Fruit fly (Drosophila melanogaster) whole organism, embryonic: ENCODE measurements around the gene CG11164.

Source experiments
- Bgb ChIP-seq: fragments of 200-800 bp; sonication (Bioruptor generic); IDR thresholded peaks from 2 replicates; pipeline ENCODE4 v1.3.6; 2022; ENCODE audit warnings: missing biosample characterization, missing genetic modification characterization; ENCODE audit not compliant: partially characterized antibody
- CG10274 ChIP-seq: fragments of 200-800 bp; sonication (Bioruptor generic); optimal IDR thresholded peaks from 3 replicates; lab custom pipeline; 2017; ENCODE audit warnings: missing biosample characterization, mild to moderate bottlenecking, missing genetic modification characterization
- CG10462 ChIP-seq: fragments of 200-800 bp; sonication (Bioruptor generic); optimal IDR thresholded peaks from 2 replicates; lab custom pipeline; 2016; ENCODE audit warnings: missing biosample characterization, missing genetic modification characterization
- CG10959 ChIP-seq: fragments of 200-800 bp; sonication (Bioruptor generic); IDR thresholded peaks from 2 replicates; pipeline ENCODE4 v1.3.6; 2022; ENCODE audit warnings: missing biosample characterization, missing genetic modification characterization
- CG12104 ChIP-seq: fragments of 200-800 bp; sonication (Bioruptor generic); optimal IDR thresholded peaks from 3 replicates; lab custom pipeline; 2016; ENCODE audit warnings: missing biosample characterization, missing genetic modification characterization
- CG14014 ChIP-seq: fragments of 200-800 bp; sonication (Bioruptor generic); IDR thresholded peaks from 2 replicates; pipeline ENCODE4 v1.3.6; 2022; ENCODE audit warnings: missing biosample characterization, missing genetic modification characterization
- CG14860 ChIP-seq: fragments of 200-800 bp; sonication (Bioruptor generic); IDR thresholded peaks from 3 replicates; pipeline ENCODE4 v1.3.6; 2022; ENCODE audit warnings: missing biosample characterization, missing genetic modification characterization; ENCODE audit not compliant: partially characterized antibody
- CG15269 ChIP-seq: fragments of 200-800 bp; sonication (Bioruptor generic); optimal IDR thresholded peaks from 2 replicates; lab custom pipeline; 2018; ENCODE audit warnings: missing biosample characterization, mild to moderate bottlenecking, missing genetic modification characterization, moderate library complexity
- CG17328 ChIP-seq: fragments of 200-800 bp; sonication (Bioruptor generic); IDR thresholded peaks from 2 replicates; pipeline ENCODE4 v1.3.6; 2022; ENCODE audit warnings: missing biosample characterization, missing genetic modification characterization
- CG2120 ChIP-seq: fragments of 200-800 bp; sonication (Bioruptor generic); optimal IDR thresholded peaks from 3 replicates; lab custom pipeline; 2016; ENCODE audit warnings: missing biosample characterization, missing genetic modification characterization
- CG3281 ChIP-seq: fragments of 200-800 bp; sonication (Bioruptor generic); optimal IDR thresholded peaks from 3 replicates; lab custom pipeline; 2017; ENCODE audit warnings: missing biosample characterization, mild to moderate bottlenecking, missing genetic modification characterization
- CG33213 ChIP-seq: fragments of 200-800 bp; sonication (Bioruptor generic); optimal IDR thresholded peaks from 3 replicates; lab custom pipeline; 2016; ENCODE audit warnings: missing biosample characterization, missing genetic modification characterization
- CG34224 ChIP-seq: fragments of 200-800 bp; sonication (Bioruptor generic); IDR thresholded peaks from 3 replicates; pipeline ENCODE4 v1.3.6; 2022; ENCODE audit warnings: missing biosample characterization, missing genetic modification characterization; ENCODE audit not compliant: partially characterized antibody
- CG4707 ChIP-seq: fragments of 200-800 bp; sonication (Bioruptor generic); optimal IDR thresholded peaks from 2 replicates; lab custom pipeline; 2018; ENCODE audit warnings: missing biosample characterization, mild to moderate bottlenecking, missing genetic modification characterization, moderate library complexity
- CG4730 ChIP-seq: fragments of 200-800 bp; sonication (Bioruptor generic); IDR thresholded peaks from 2 replicates; pipeline ENCODE4 v1.3.6; 2022; ENCODE audit warnings: missing biosample characterization, missing genetic modification characterization
- CG4820 ChIP-seq: fragments of 200-800 bp; sonication (Bioruptor generic); optimal IDR thresholded peaks from 3 replicates; lab custom pipeline; 2016; ENCODE audit warnings: missing biosample characterization, missing genetic modification characterization
- CG6765 ChIP-seq: fragments of 200-800 bp; sonication (Bioruptor generic); optimal IDR thresholded peaks from 3 replicates; lab custom pipeline; 2017; ENCODE audit warnings: missing biosample characterization, mild to moderate bottlenecking, missing genetic modification characterization
- CG7271 ChIP-seq: fragments of 200-800 bp; sonication (Bioruptor generic); optimal IDR thresholded peaks from 2 replicates; lab custom pipeline; 2018; ENCODE audit warnings: missing biosample characterization, mild to moderate bottlenecking, missing genetic modification characterization, moderate library complexity
- CG7786 ChIP-seq: fragments of 200-800 bp; sonication (Bioruptor generic); optimal IDR thresholded peaks from 2 replicates; lab custom pipeline; 2016; ENCODE audit warnings: missing biosample characterization, missing genetic modification characterization
- CG8089 ChIP-seq: fragments of 200-800 bp; sonication (Bioruptor generic); optimal IDR thresholded peaks from 3 replicates; lab custom pipeline; 2016; ENCODE audit warnings: missing biosample characterization, missing genetic modification characterization
- CG9817 ChIP-seq: fragments of 200-800 bp; sonication (Bioruptor generic); optimal IDR thresholded peaks from 2 replicates; lab custom pipeline; 2018; ENCODE audit warnings: missing biosample characterization, mild to moderate bottlenecking, missing genetic modification characterization, moderate library complexity
- CG9932 ChIP-seq: fragments of 200-800 bp; sonication (Bioruptor generic); IDR thresholded peaks from 2 replicates; pipeline ENCODE4 v1.3.6; 2022; ENCODE audit warnings: missing biosample characterization, missing genetic modification characterization
- D19B ChIP-seq: fragments of 200-800 bp; sonication (Bioruptor generic); optimal IDR thresholded peaks from 2 replicates; lab custom pipeline; 2017; ENCODE audit warnings: missing biosample characterization, mild to moderate bottlenecking, missing genetic modification characterization
- Dll ChIP-seq: fragments of 200-800 bp; sonication (Bioruptor generic); IDR thresholded peaks from 4 replicates; pipeline ENCODE4 v1.3.6; 2022; ENCODE audit warnings: missing biosample characterization, missing genetic modification characterization; ENCODE audit not compliant: partially characterized antibody
- Elba2 ChIP-seq: fragments of 200-800 bp; sonication (Bioruptor generic); optimal IDR thresholded peaks from 3 replicates; lab custom pipeline; 2016; ENCODE audit warnings: missing biosample characterization, missing genetic modification characterization
- GATAe ChIP-seq: fragments of 200-800 bp; sonication (Bioruptor generic); conservative IDR thresholded peaks from 2 replicates; pipeline ENCODE4 v1.3.6; 2022; ENCODE audit warnings: missing biosample characterization, missing genetic modification characterization
- HLH4C ChIP-seq: fragments of 200-800 bp; sonication (Bioruptor generic); IDR thresholded peaks from 3 replicates; pipeline ENCODE4 v1.3.6; 2022; ENCODE audit warnings: missing biosample characterization, missing genetic modification characterization; ENCODE audit not compliant: partially characterized antibody
- Hr51 ChIP-seq, 2 experiments: fragments of 200-800 bp; sonication (Bioruptor generic); optimal IDR thresholded peaks; 2 replicates in 1 of 2; 3 replicates in 1 of 2; lab custom pipeline; 2016 to 2018; ENCODE audit warnings: missing biosample characterization in 2 of 2, missing genetic modification characterization in 2 of 2, mild to moderate bottlenecking in 1 of 2, moderate library complexity in 1 of 2
- MBD-R2 ChIP-seq: fragments of 200-800 bp; sonication (Bioruptor generic); IDR thresholded peaks from 2 replicates; pipeline ENCODE4 v1.3.6; 2022; ENCODE audit warnings: missing biosample characterization, missing genetic modification characterization
- Mes4 ChIP-seq: fragments of 200-800 bp; sonication (Bioruptor generic); optimal IDR thresholded peaks from 2 replicates; lab custom pipeline; 2016; ENCODE audit warnings: missing biosample characterization, missing genetic modification characterization
- Nf-YA ChIP-seq: fragments of 200-800 bp; sonication (Bioruptor generic); IDR thresholded peaks from 2 replicates; pipeline ENCODE4 v1.3.6; 2022; ENCODE audit warnings: missing biosample characterization, missing genetic modification characterization
- PHDP ChIP-seq: fragments of 200-800 bp; sonication (Bioruptor generic); optimal IDR thresholded peaks from 3 replicates; lab custom pipeline; 2018; ENCODE audit warnings: missing biosample characterization, mild to moderate bottlenecking, missing genetic modification characterization, moderate library complexity
- Sox100B ChIP-seq: fragments of 200-800 bp; sonication (Bioruptor generic); optimal IDR thresholded peaks from 3 replicates; lab custom pipeline; 2018; ENCODE audit warnings: missing biosample characterization, mild to moderate bottlenecking, missing genetic modification characterization
- al ChIP-seq: fragments of 200-800 bp; sonication (Bioruptor generic); IDR thresholded peaks from 2 replicates; pipeline ENCODE4 v1.3.6; 2022; ENCODE audit warnings: missing biosample characterization, missing genetic modification characterization
- ato ChIP-seq: fragments of 200-800 bp; sonication (Bioruptor generic); IDR thresholded peaks from 2 replicates; pipeline ENCODE4 v1.3.6; 2022; ENCODE audit warnings: missing biosample characterization, missing genetic modification characterization; ENCODE audit not compliant: partially characterized antibody
- bcd ChIP-seq: fragments of 200-800 bp; sonication (Bioruptor generic); optimal IDR thresholded peaks from 2 replicates; lab custom pipeline; 2017; ENCODE audit warnings: missing biosample characterization, mild to moderate bottlenecking, missing genetic modification characterization
- ci ChIP-seq: fragments of 200-800 bp; sonication (Bioruptor generic); IDR thresholded peaks from 3 replicates; pipeline ENCODE4 v1.3.6; 2022; ENCODE audit warnings: missing biosample characterization, missing genetic modification characterization
- crol ChIP-seq: fragments of 200-800 bp; sonication (Bioruptor generic); IDR thresholded peaks from 2 replicates; pipeline ENCODE4 v1.3.6; 2022; ENCODE audit warnings: missing biosample characterization, missing genetic modification characterization
- dmrt99B ChIP-seq: fragments of 200-800 bp; sonication (Bioruptor generic); optimal IDR thresholded peaks from 2 replicates; lab custom pipeline; 2018; ENCODE audit warnings: missing biosample characterization, mild to moderate bottlenecking, missing genetic modification characterization, moderate library complexity
- grn ChIP-seq: fragments of 200-800 bp; sonication (Bioruptor generic); optimal IDR thresholded peaks from 3 replicates; lab custom pipeline; 2017; ENCODE audit warnings: missing biosample characterization, missing genetic modification characterization
- hb ChIP-seq: fragments of 200-800 bp; sonication (Bioruptor generic); IDR thresholded peaks from 3 replicates; pipeline ENCODE4 v1.3.6; 2022; ENCODE audit warnings: missing biosample characterization, missing genetic modification characterization; ENCODE audit not compliant: partially characterized antibody
- hth ChIP-seq: fragments of >200 bp; optimal IDR thresholded peaks from 2 replicates; lab custom pipeline; 2017; ENCODE audit warnings: inconsistent platforms
- jumu ChIP-seq: fragments of 200-800 bp; sonication (Bioruptor generic); optimal IDR thresholded peaks from 3 replicates; lab custom pipeline; 2016; ENCODE audit warnings: missing biosample characterization, missing genetic modification characterization
- kah ChIP-seq: fragments of 200-800 bp; sonication (Bioruptor generic); optimal IDR thresholded peaks from 2 replicates; lab custom pipeline; 2018; ENCODE audit warnings: missing biosample characterization, mild to moderate bottlenecking, missing genetic modification characterization
- nerfin-2 ChIP-seq: fragments of 200-800 bp; sonication (Bioruptor generic); IDR thresholded peaks from 2 replicates; pipeline ENCODE4 v1.3.6; 2022; ENCODE audit warnings: missing biosample characterization, missing genetic modification characterization; ENCODE audit not compliant: partially characterized antibody
- pum ChIP-seq: fragments of 200-800 bp; sonication (Bioruptor generic); optimal IDR thresholded peaks from 2 replicates; lab custom pipeline; 2016; ENCODE audit warnings: missing biosample characterization, missing genetic modification characterization
- sens-2 ChIP-seq: fragments of 200-800 bp; sonication (Bioruptor generic); IDR thresholded peaks from 2 replicates; pipeline ENCODE4 v1.3.6; 2022; ENCODE audit warnings: missing biosample characterization, missing genetic modification characterization
- tll ChIP-seq, 2 experiments: fragments of 200-800 bp in 1 of 2; fragments of >200 bp in 1 of 2; sonication (Bioruptor generic) in 1 of 2; optimal IDR thresholded peaks; 2 replicates each; lab custom pipeline; 2017 to 2019; ENCODE audit warnings: missing biosample characterization in 2 of 2, missing genetic modification characterization in 2 of 2, mild to moderate bottlenecking in 1 of 2, moderate library complexity in 1 of 2
- trh ChIP-seq: fragments of 200-800 bp; sonication (Bioruptor generic); optimal IDR thresholded peaks from 2 replicates; lab custom pipeline; 2016; ENCODE audit warnings: missing biosample characterization, missing genetic modification characterization
- vnd ChIP-seq: fragments of 200-800 bp; sonication (Bioruptor generic); IDR thresholded peaks from 3 replicates; pipeline ENCODE4 v1.3.6; 2022; ENCODE audit warnings: missing biosample characterization, missing genetic modification characterization; ENCODE audit not compliant: partially characterized antibody

The CG11164 gene

DNA sequence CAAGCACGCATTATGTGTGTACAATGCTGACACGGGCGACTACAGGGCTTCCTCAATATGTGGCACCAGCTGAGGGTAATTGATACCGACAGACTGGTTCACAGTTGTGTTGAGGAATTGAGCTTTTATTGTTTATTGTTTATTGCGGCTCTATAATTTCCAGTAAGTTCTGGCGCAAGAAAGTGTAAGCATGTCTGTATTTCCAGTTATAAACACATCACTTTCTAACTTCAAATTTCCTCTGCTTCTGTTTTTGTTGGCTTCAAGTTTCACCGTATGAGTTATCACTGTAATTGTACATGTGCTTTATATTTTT is 41.3 kb upstream of the CG11164 start (continued):
- TF ChIP-seq CG7786: peak; percentile 78
- peak; percentile 27 for TF ChIP-seq CG10274 (GFP tag; lab: Kevin White, UChicago)
- TF ChIP-seq Nf-YA (GFP tag; lab: Robert Waterston, UW): peak; percentile 37; the same call in 1 of the 2 replicates
- TF ChIP-seq Bgb (GFP tag; lab: Robert Waterston, UW): no peak
- TF ChIP-seq CG12104 (GFP tag; lab: Kevin White, UChicago): peak; percentile 66
- no peak for TF ChIP-seq hth
- TF ChIP-seq Dll (GFP tag; lab: Robert Waterston, UW): no peak
- TF ChIP-seq CG14014: peak; percentile 84
- no peak for TF ChIP-seq CG34224 (GFP tag; lab: Robert Waterston, UW)
- TF ChIP-seq pum: peak; percentile 66
- TF ChIP-seq ci: peak; percentile 83
- TF ChIP-seq CG17328 (GFP tag; lab: Robert Waterston, UW): 0 out of 2 replicates have a peak, but pooled peaks have one; percentile 28
- TF ChIP-seq al (GFP tag; lab: Robert Waterston, UW): peak; percentile 67
- TF ChIP-seq Elba2 (GFP tag; lab: Kevin White, UChicago): no peak
- TF ChIP-seq vnd: no peak
- peak; percentile 55 for TF ChIP-seq CG4820 (GFP tag; lab: Kevin White, UChicago)
- no peak for TF ChIP-seq grn (GFP tag; lab: Kevin White, UChicago)
- TF ChIP-seq D19B (GFP tag; lab: Kevin White, UChicago): peak; percentile 70
- no peak for TF ChIP-seq HLH4C (GFP tag; lab: Robert Waterston, UW)
- peak; percentile 51 for TF ChIP-seq CG33213 (GFP tag; lab: Kevin White, UChicago)
- no peak for TF ChIP-seq ato (GFP tag; lab: Robert Waterston, UW)
- TF ChIP-seq bcd (GFP tag; lab: Kevin White, UChicago): peak; percentile 77
- peak; percentile 44 for TF ChIP-seq CG10462
- TF ChIP-seq kah (GFP tag; lab: Kevin White, UChicago): no peak
- peak; percentile 14 for TF ChIP-seq CG4707
- TF ChIP-seq CG9932 (GFP tag; lab: Robert Waterston, UW): peak; percentile 87
- TF ChIP-seq sens-2 (GFP tag; lab: Robert Waterston, UW): no peak
- TF ChIP-seq Mes4 (GFP tag; lab: Kevin White, UChicago): peak; percentile 52
- TF ChIP-seq trh: no peak
- TF ChIP-seq CG7271: no peak
- TF ChIP-seq CG2120: peak; percentile 90
- no peak for TF ChIP-seq tll (GFP tag; optimal IDR thresholded peaks at IDR 0.05; lab: Kevin White, UChicago)
- peak; percentile 72 for TF ChIP-seq PHDP (tag; lab: Kevin White, UChicago)
- no peak for TF ChIP-seq CG10959 (GFP tag; lab: Robert Waterston, UW)
- peak; percentile 86 for TF ChIP-seq CG15269
- peak; percentile 65 for TF ChIP-seq jumu (GFP tag; lab: Kevin White, UChicago)
- TF ChIP-seq CG6765 (GFP tag; lab: Kevin White, UChicago): peak; percentile 67
- TF ChIP-seq CG14860 (GFP tag; lab: Robert Waterston, UW): no peak
- TF ChIP-seq CG3281 (GFP tag; lab: Kevin White, UChicago): peak; percentile 82
- TF ChIP-seq MBD-R2 (GFP tag; lab: Robert Waterston, UW): peak; percentile 32; the same call in 1 of the 2 replicates
- TF ChIP-seq CG9817 (tag; lab: Kevin White, UChicago): peak; percentile 86
- TF ChIP-seq dmrt99B: peak; percentile 81
- TF ChIP-seq hb: no peak
- peak; percentile 63 for TF ChIP-seq Sox100B (GFP tag; lab: Kevin White, UChicago)
- no peak for TF ChIP-seq nerfin-2
- TF ChIP-seq GATAe (GFP tag; lab: Robert Waterston, UW): peak; percentile 44; the same call in 1 of the 2 replicates
- TF ChIP-seq CG4730 (GFP tag; lab: Robert Waterston, UW): peak; percentile 50; the same call in 1 of the 2 replicates
- TF ChIP-seq Hr51 (GFP tag; optimal IDR thresholded peaks at IDR 0.05; lab: Kevin White, UChicago): peak; percentile 34 to 82
- TF ChIP-seq crol: no peak
- TF ChIP-seq CG8089 (GFP tag; lab: Kevin White, UChicago): peak; percentile 26
